Worm (Caenorhabditis elegans): Measurements from ENCODE around the gene dcap-1.

DNA sequence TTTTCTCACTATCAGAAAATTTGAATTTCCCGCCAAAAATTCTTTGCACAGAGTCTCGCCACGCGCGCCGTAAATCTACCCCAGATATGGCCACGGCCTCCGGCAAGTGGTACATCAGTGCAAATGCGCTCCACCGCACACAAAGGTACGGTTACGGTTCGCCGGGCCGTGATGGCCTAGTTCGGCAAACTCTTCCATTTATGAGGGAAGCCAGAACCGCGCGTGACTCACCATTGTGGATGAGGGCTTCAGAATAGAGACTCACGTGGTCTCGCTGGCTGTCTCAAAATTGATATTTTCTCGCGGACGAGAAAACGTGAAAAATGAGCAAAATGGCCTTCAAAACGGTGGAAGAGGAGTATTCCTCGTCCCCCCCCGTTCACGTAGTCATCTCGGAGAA, 34.8 kb downstream of the dcap-1 start:
- TF ChIP-seq flt-1 (GFP tag; IDR thresholded peaks at IDR 0.05) (no peak), ztf-23 (GFP tag; IDR thresholded peaks at IDR 0.05) (no peak), med-1 (GFP tag; optimal IDR thresholded peaks at IDR 0.05; ENCODE audit: insufficient read depth) (no peak)

All from whole organism, midembryonic.